Fruit fly (Drosophila melanogaster) whole organism, embryonic: ENCODE measurements around the gene spidey.

Experiments
- Aef1 ChIP-seq: fragments of 200-800 bp; sonication (Bioruptor generic); IDR thresholded peaks from 3 replicates; pipeline ENCODE4 v1.3.6; 2022; ENCODE audit warnings: missing biosample characterization, missing genetic modification characterization
- BtbVII ChIP-seq: fragments of 200-800 bp; sonication (Bioruptor generic); optimal IDR thresholded peaks from 3 replicates; lab custom pipeline; 2017; ENCODE audit warnings: missing biosample characterization, mild to moderate bottlenecking, missing genetic modification characterization
- CG11723 ChIP-seq: fragments of 200-800 bp; sonication (Bioruptor generic); optimal IDR thresholded peaks from 2 replicates; lab custom pipeline; 2017; ENCODE audit warnings: missing biosample characterization, mild to moderate bottlenecking, missing genetic modification characterization
- CG12659 ChIP-seq: fragments of 200-800 bp; sonication (Bioruptor generic); optimal IDR thresholded peaks from 3 replicates; lab custom pipeline; 2017; ENCODE audit warnings: mild to moderate bottlenecking, missing biosample characterization, missing genetic modification reagents, missing genetic modification characterization
- CG12942 ChIP-seq: fragments of 200-800 bp; sonication (Bioruptor generic); optimal IDR thresholded peaks from 3 replicates; lab custom pipeline; 2016; ENCODE audit warnings: missing biosample characterization, missing genetic modification characterization
- CG13287 ChIP-seq: fragments of 200-800 bp; sonication (Bioruptor generic); IDR thresholded peaks from 2 replicates; pipeline ENCODE4 v1.3.6; 2022; ENCODE audit warnings: missing biosample characterization, missing genetic modification characterization; ENCODE audit not compliant: partially characterized antibody
- CG14050 ChIP-seq: fragments of 200-800 bp; sonication (Bioruptor generic); IDR thresholded peaks from 3 replicates; pipeline ENCODE4 v1.3.6; 2022; ENCODE audit warnings: missing biosample characterization, missing genetic modification characterization
- CG3995 ChIP-seq: fragments of 200-800 bp; sonication (Bioruptor generic); optimal IDR thresholded peaks from 3 replicates; lab custom pipeline; 2016; ENCODE audit warnings: missing biosample characterization, missing genetic modification characterization
- CG4730 ChIP-seq: fragments of 200-800 bp; sonication (Bioruptor generic); IDR thresholded peaks from 2 replicates; pipeline ENCODE4 v1.3.6; 2022; ENCODE audit warnings: missing biosample characterization, missing genetic modification characterization
- CG4854 ChIP-seq: fragments of 200-800 bp; sonication (Bioruptor generic); optimal IDR thresholded peaks from 2 replicates; lab custom pipeline; 2016; ENCODE audit warnings: missing biosample characterization, missing genetic modification characterization, inconsistent platforms
- CG5953 ChIP-seq: fragments of 200-800 bp; sonication (Bioruptor generic); IDR thresholded peaks from 2 replicates; pipeline ENCODE4 v1.3.6; 2022; ENCODE audit warnings: missing biosample characterization, missing genetic modification characterization
- CG7839 ChIP-seq: fragments of 200-800 bp; sonication (Bioruptor generic); optimal IDR thresholded peaks from 3 replicates; lab custom pipeline; 2018; ENCODE audit warnings: missing biosample characterization, mild to moderate bottlenecking, missing genetic modification characterization, moderate library complexity
- CG8281 ChIP-seq: fragments of 200-800 bp; sonication (Bioruptor generic); optimal IDR thresholded peaks from 2 replicates; lab custom pipeline; 2018; ENCODE audit warnings: missing biosample characterization, mild to moderate bottlenecking, missing genetic modification characterization, moderate library complexity
- CG8388 ChIP-seq: fragments of 200-800 bp; sonication (Bioruptor generic); optimal IDR thresholded peaks from 2 replicates; lab custom pipeline; 2019; ENCODE audit warnings: missing biosample characterization, mild to moderate bottlenecking, missing genetic modification characterization, moderate library complexity
- Deaf1 ChIP-seq: fragments of 200-800 bp; optimal IDR thresholded peaks from 3 replicates; lab custom pipeline; 2019; ENCODE audit warnings: missing biosample characterization, mild to moderate bottlenecking, missing genetic modification characterization, moderate library complexity
- Dip3 ChIP-seq: fragments of 200-800 bp; sonication (Bioruptor generic); optimal IDR thresholded peaks from 3 replicates; lab custom pipeline; 2016; ENCODE audit warnings: missing biosample characterization, missing genetic modification characterization
- GATAe ChIP-seq: fragments of 200-800 bp; sonication (Bioruptor generic); conservative IDR thresholded peaks from 2 replicates; pipeline ENCODE4 v1.3.6; 2022; ENCODE audit warnings: missing biosample characterization, missing genetic modification characterization
- MBD-R2 ChIP-seq: fragments of 200-800 bp; sonication (Bioruptor generic); IDR thresholded peaks from 2 replicates; pipeline ENCODE4 v1.3.6; 2022; ENCODE audit warnings: missing biosample characterization, missing genetic modification characterization
- Pdp1 ChIP-seq, 2 experiments: fragments of 200-800 bp; sonication (Bioruptor generic); optimal IDR thresholded peaks; 3 replicates each; lab custom pipeline; 2016; ENCODE audit warnings: missing biosample characterization in 2 of 2, missing genetic modification characterization in 2 of 2, mild to moderate bottlenecking in 1 of 2, moderate library complexity in 1 of 2
- Six4 ChIP-seq: fragments of 200-800 bp; sonication (Bioruptor generic); optimal IDR thresholded peaks from 2 replicates; lab custom pipeline; 2016; ENCODE audit warnings: missing biosample characterization, missing genetic modification characterization
- Sox100B ChIP-seq: fragments of 200-800 bp; sonication (Bioruptor generic); optimal IDR thresholded peaks from 3 replicates; lab custom pipeline; 2018; ENCODE audit warnings: missing biosample characterization, mild to moderate bottlenecking, missing genetic modification characterization
- Ssrp ChIP-seq: fragments of 200-800 bp; sonication (Bioruptor generic); optimal IDR thresholded peaks from 2 replicates; lab custom pipeline; 2018; ENCODE audit warnings: missing biosample characterization, mild to moderate bottlenecking, missing genetic modification characterization, moderate library complexity
- Trl ChIP-seq, 3 experiments: fragments of >200 bp in 2 of 3; fragments of 200-800 bp in 1 of 3; sonication (Bioruptor generic) in 1 of 3; optimal IDR thresholded peaks; 2 replicates in 1 of 3; 3 replicates in 2 of 3; lab custom pipeline; 2016 to 2017; ENCODE audit warnings: missing biosample characterization in 1 of 3, missing genetic modification characterization in 1 of 3
- ab ChIP-seq: fragments of 200-800 bp; sonication (Bioruptor generic); optimal IDR thresholded peaks from 2 replicates; lab custom pipeline; 2016; ENCODE audit warnings: missing biosample characterization, missing genetic modification characterization
- cato ChIP-seq: fragments of 200-800 bp; sonication (Bioruptor generic); optimal IDR thresholded peaks from 2 replicates; lab custom pipeline; 2016; ENCODE audit warnings: missing biosample characterization, missing genetic modification characterization, borderline replicate concordance
- ci ChIP-seq: fragments of 200-800 bp; sonication (Bioruptor generic); IDR thresholded peaks from 3 replicates; pipeline ENCODE4 v1.3.6; 2022; ENCODE audit warnings: missing biosample characterization, missing genetic modification characterization
- crc ChIP-seq: fragments of 200-800 bp; sonication (Bioruptor generic); optimal IDR thresholded peaks from 2 replicates; lab custom pipeline; 2016; ENCODE audit warnings: missing biosample characterization, missing genetic modification characterization
- dati ChIP-seq: fragments of 200-800 bp; sonication (Bioruptor generic); IDR thresholded peaks from 2 replicates; pipeline ENCODE4 v1.3.6; 2022; ENCODE audit warnings: missing biosample characterization, missing genetic modification characterization
- eve ChIP-seq, 2 experiments: fragments of >200 bp; optimal IDR thresholded peaks; 2 replicates each; lab custom pipeline; 2017; ENCODE audit warnings: missing biosample characterization in 2 of 2, missing genetic modification characterization in 2 of 2
- fd102C ChIP-seq: fragments of 200-800 bp; sonication (Bioruptor generic); optimal IDR thresholded peaks from 2 replicates; lab custom pipeline; 2018; ENCODE audit warnings: missing biosample characterization, mild to moderate bottlenecking, missing genetic modification characterization, moderate library complexity
- fd3F ChIP-seq: fragments of 200-800 bp; sonication (Bioruptor generic); optimal IDR thresholded peaks from 2 replicates; lab custom pipeline; 2018; ENCODE audit warnings: missing biosample characterization, mild to moderate bottlenecking, missing genetic modification characterization, moderate library complexity
- fd96Cb ChIP-seq: fragments of 200-800 bp; sonication (Bioruptor generic); optimal IDR thresholded peaks from 2 replicates; lab custom pipeline; 2018; ENCODE audit warnings: missing biosample characterization, mild to moderate bottlenecking, missing genetic modification characterization, moderate library complexity
- gce ChIP-seq: fragments of 200-800 bp; sonication (Bioruptor generic); IDR thresholded peaks from 3 replicates; pipeline ENCODE4 v1.3.6; 2022; ENCODE audit warnings: missing biosample characterization, missing genetic modification characterization
- gcm2 ChIP-seq: fragments of 200-800 bp; sonication (Bioruptor generic); optimal IDR thresholded peaks from 2 replicates; lab custom pipeline; 2016; ENCODE audit warnings: missing biosample characterization, missing genetic modification characterization
- grau ChIP-seq: fragments of 200-800 bp; optimal IDR thresholded peaks from 3 replicates; lab custom pipeline; 2019; ENCODE audit warnings: missing biosample characterization, mild to moderate bottlenecking, missing genetic modification characterization, moderate library complexity
- gro ChIP-seq: fragments of 200-800 bp; sonication (Bioruptor generic); optimal IDR thresholded peaks from 2 replicates; lab custom pipeline; 2016; ENCODE audit warnings: missing biosample characterization, missing genetic modification characterization
- gt ChIP-seq: fragments of 200-800 bp; sonication (Bioruptor generic); IDR thresholded peaks from 2 replicates; pipeline ENCODE4 v1.3.6; 2022; ENCODE audit warnings: missing biosample characterization, missing genetic modification characterization
- hbn ChIP-seq: fragments of 200-800 bp; sonication (Bioruptor generic); IDR thresholded peaks from 2 replicates; pipeline ENCODE4 v1.3.6; 2022; ENCODE audit warnings: missing biosample characterization, missing genetic modification characterization; ENCODE audit not compliant: partially characterized antibody
- hkb ChIP-seq, 2 experiments: fragments of 200-800 bp in 1 of 2; fragments of >200 bp in 1 of 2; sonication (Bioruptor generic) in 1 of 2; IDR thresholded peaks in 1 of 2; optimal IDR thresholded peaks in 1 of 2; 2 replicates each; pipeline versions ENCODE4 v1.3.6 to Lab custom; 2017 to 2022; ENCODE audit warnings: missing biosample characterization in 1 of 2, missing genetic modification characterization in 1 of 2
- lmd ChIP-seq: fragments of 200-800 bp; sonication (Bioruptor generic); IDR thresholded peaks from 2 replicates; pipeline ENCODE4 v1.3.6; 2022; ENCODE audit warnings: missing biosample characterization, missing genetic modification characterization
- mld ChIP-seq: fragments of 200-800 bp; sonication (Bioruptor generic); IDR thresholded peaks from 3 replicates; pipeline ENCODE4 v1.3.6; 2022; ENCODE audit warnings: missing biosample characterization, missing genetic modification characterization; ENCODE audit not compliant: partially characterized antibody
- nmo ChIP-seq: fragments of 200-800 bp; sonication (Bioruptor generic); optimal IDR thresholded peaks from 2 replicates; lab custom pipeline; 2018; ENCODE audit warnings: missing biosample characterization, mild to moderate bottlenecking, missing genetic modification characterization, moderate library complexity
- prd ChIP-seq, 3 experiments: fragments of >200 bp in 2 of 3; fragments of 200-800 bp in 1 of 3; sonication (Bioruptor generic) in 1 of 3; optimal IDR thresholded peaks in 2 of 3; IDR thresholded peaks in 1 of 3; 2 replicates in 2 of 3; 3 replicates in 1 of 3; pipeline versions ENCODE4 v1.3.6 to Lab custom; 2017 to 2022; ENCODE audit warnings: missing biosample characterization in 1 of 3, missing genetic modification characterization in 1 of 3
- rib ChIP-seq: fragments of 200-800 bp; sonication (Bioruptor generic); IDR thresholded peaks from 2 replicates; pipeline ENCODE4 v1.3.6; 2022; ENCODE audit warnings: missing biosample characterization, missing genetic modification characterization
- scrt ChIP-seq: fragments of 200-800 bp; sonication (Bioruptor generic); optimal IDR thresholded peaks from 2 replicates; lab custom pipeline; 2018; ENCODE audit warnings: missing biosample characterization, mild to moderate bottlenecking, missing genetic modification characterization, moderate library complexity
- shn ChIP-seq: fragments of 200-800 bp; sonication (Bioruptor generic); optimal IDR thresholded peaks from 3 replicates; lab custom pipeline; 2016; ENCODE audit warnings: missing biosample characterization, missing genetic modification characterization
- vnd ChIP-seq: fragments of 200-800 bp; sonication (Bioruptor generic); IDR thresholded peaks from 3 replicates; pipeline ENCODE4 v1.3.6; 2022; ENCODE audit warnings: missing biosample characterization, missing genetic modification characterization; ENCODE audit not compliant: partially characterized antibody
- wek ChIP-seq: fragments of 200-800 bp; sonication (Bioruptor generic); optimal IDR thresholded peaks from 3 replicates; lab custom pipeline; 2018; ENCODE audit warnings: missing biosample characterization, mild to moderate bottlenecking, missing genetic modification characterization, moderate library complexity

spidey gene

DNA sequence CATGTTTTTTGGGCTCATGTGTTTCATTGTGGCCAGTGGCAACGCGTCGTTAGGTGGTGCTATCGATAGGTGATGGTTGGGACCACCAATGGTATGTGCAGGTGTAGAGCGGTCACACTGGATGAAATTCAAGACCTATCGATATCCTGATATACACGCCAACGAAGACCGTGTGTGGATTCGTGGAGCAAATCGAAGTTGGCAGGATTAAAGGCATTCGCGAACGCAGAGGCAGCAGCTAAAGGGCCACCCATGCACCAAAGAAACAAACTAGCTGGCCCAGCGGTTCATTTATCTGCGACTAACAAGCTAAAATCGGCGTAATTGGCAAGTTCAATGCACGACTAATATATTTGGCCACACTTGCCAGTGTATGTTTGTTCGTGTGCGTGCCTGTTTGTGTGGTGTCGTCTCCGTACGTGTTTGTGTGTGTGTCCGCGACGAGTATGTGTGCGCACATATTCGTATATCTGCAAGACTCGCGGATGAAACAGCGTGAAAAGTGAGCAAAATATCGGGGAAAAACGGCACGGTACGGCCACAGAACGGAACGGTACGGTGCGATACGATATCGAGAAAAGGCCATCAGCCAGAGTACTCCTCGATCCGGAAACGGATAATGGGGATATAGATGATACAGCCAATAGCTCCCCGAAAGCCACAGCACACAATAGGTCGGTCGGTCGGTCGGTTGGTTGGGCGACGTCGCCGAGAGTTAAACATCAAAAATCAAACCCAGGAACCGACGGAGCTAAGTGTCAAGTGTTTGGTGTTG, 27.3 kb downstream of the spidey start, which contains the start of gene Ubr3 (continued):
- TF ChIP-seq Trl (optimal IDR thresholded peaks at IDR 0.05; lab: Kevin White, UChicago) (no peak), Trl (GFP tag; optimal IDR thresholded peaks at IDR 0.05; lab: Kevin White, UChicago) (no peak), crc (GFP tag; lab: Kevin White, UChicago) (no peak), CG12942 (no peak), Deaf1 (tag; lab: Kevin White, UChicago) (peak; percentile 69), CG4730 (no peak), fd96Cb (no peak), grau (tag; lab: Kevin White, UChicago) (no peak), rib (GFP tag; lab: Robert Waterston, UW) (no peak), gro (GFP tag; lab: Kevin White, UChicago) (no peak), scrt (GFP tag; lab: Kevin White, UChicago) (no peak), BtbVII (GFP tag; lab: Kevin White, UChicago) (no peak), CG3995 (GFP tag; lab: Kevin White, UChicago) (no peak), CG5953 (GFP tag; lab: Robert Waterston, UW) (no peak), Aef1 (GFP tag; lab: Robert Waterston, UW) (no peak), Dip3 (no peak), Pdp1 (GFP tag; optimal IDR thresholded peaks at IDR 0.05; lab: Kevin White, UChicago) (peak in 1 of 2 experiments; percentile 19), CG7839 (tag; lab: Kevin White, UChicago) (peak; percentile 5), cato (GFP tag; lab: Kevin White, UChicago) (no peak), CG8281 (tag; lab: Kevin White, UChicago) (no peak), hkb (optimal IDR thresholded peaks at IDR 0.05; lab: Kevin White, UChicago) (no peak), hkb (GFP tag; IDR thresholded peaks at IDR 0.05; lab: Robert Waterston, UW) (no peak), CG14050 (GFP tag; lab: Robert Waterston, UW) (no peak), mld (GFP tag; lab: Robert Waterston, UW) (peak; percentile 63; the same call in 2 of the 3 replicates), CG4854 (GFP tag; lab: Kevin White, UChicago) (no peak), wek (GFP tag; lab: Kevin White, UChicago) (no peak), fd102C (GFP tag; lab: Kevin White, UChicago) (no peak), ci (no peak), shn (GFP tag; lab: Kevin White, UChicago) (peak; percentile 7), CG12659 (GFP tag; lab: Kevin White, UChicago) (peak; percentile 69), Six4 (GFP tag; lab: Kevin White, UChicago) (no peak), GATAe (GFP tag; lab: Robert Waterston, UW) (no peak), hbn (GFP tag; lab: Robert Waterston, UW) (peak; percentile 42; the same call in 1 of the 2 replicates), lmd (GFP tag; lab: Robert Waterston, UW) (no peak), MBD-R2 (peak; percentile 48; the same call in 1 of the 2 replicates), ab (GFP tag; lab: Kevin White, UChicago) (no peak), vnd (GFP tag; lab: Robert Waterston, UW) (peak; percentile 73), gt (GFP tag; lab: Robert Waterston, UW) (no peak), eve (GFP tag; optimal IDR thresholded peaks at IDR 0.05; lab: Kevin White, UChicago) (no peak), CG8388 (no peak), gce (GFP tag; lab: Robert Waterston, UW) (no peak), nmo (GFP tag; lab: Kevin White, UChicago) (peak; percentile 34), CG11723 (no peak), CG13287 (peak; percentile 77), dati (GFP tag; lab: Robert Waterston, UW) (no peak), fd3F (no peak), Sox100B (GFP tag; lab: Kevin White, UChicago) (no peak), prd (optimal IDR thresholded peaks at IDR 0.05; lab: Kevin White, UChicago) (no peak), prd (GFP tag; IDR thresholded peaks at IDR 0.05; lab: Robert Waterston, UW) (no peak), gcm2 (no peak), Ssrp (tag; lab: Kevin White, UChicago) (no peak)
